Worm (Caenorhabditis elegans) whole organism, midembryonic: ENCODE measurements around the gene ZK1067.3.

ENCODE experiments used
- ref-1 ChIP-seq: fragments of 200-800 bp; sonication (Bioruptor generic); conservative IDR thresholded peaks from 2 replicates; pipeline ENCODE4 v1.3.6; 2022; ENCODE audit warnings: missing genetic modification reagents, missing genetic modification characterization, missing compliant biosample characterization
- tab-1 ChIP-seq: fragments of 200-800 bp; sonication (Bioruptor generic); IDR thresholded peaks from 2 replicates; pipeline ENCODE4 v1.3.6; 2022; ENCODE audit warnings: missing genetic modification characterization, missing compliant biosample characterization

- TF ChIP-seq tab-1 (GFP tag; lab: Robert Waterston, UW) (no peak), ref-1 (GFP tag; lab: Robert Waterston, UW) (no peak)
These were observed 9.9 kb upstream of the ZK1067.3 start, which contains the start of gene znfx-1 for ce11 chrII:9213055-9213708.
